Worm (Caenorhabditis elegans) whole organism, L4 larva: ENCODE measurements around the gene gly-14.

Experiments used
- ama-1 ChIP-seq: fragments of 150-350 bp; optimal IDR thresholded peaks from 2 replicates; lab custom pipeline; 2014; ENCODE audit warnings: inconsistent platforms, mixed read lengths
- ceh-62 ChIP-seq: sonication (generic microtip); optimal IDR thresholded peaks from 2 replicates; lab custom pipeline; 2017; ENCODE audit warnings: missing biosample characterization, missing genetic modification characterization
- daf-12 ChIP-seq: fragments of 150-350 bp; optimal IDR thresholded peaks from 2 replicates; lab custom pipeline; 2014; ENCODE audit warnings: missing biosample characterization, missing genetic modification reagents, missing genetic modification characterization
- lin-1 ChIP-seq: fragments of 200-800 bp; sonication (Bioruptor generic); IDR thresholded peaks from 2 replicates; pipeline ENCODE4 v1.3.6; 2022; ENCODE audit warnings: missing genetic modification reagents, missing genetic modification characterization, missing compliant biosample characterization
- lin-39 ChIP-seq: fragments of 150-350 bp; optimal IDR thresholded peaks from 2 replicates; lab custom pipeline; 2014; ENCODE audit warnings: missing biosample characterization, missing genetic modification reagents, missing genetic modification characterization
- mdl-1 ChIP-seq, 2 experiments: fragments of 150-350 bp in 1 of 2; sonication (generic microtip) in 1 of 2; optimal IDR thresholded peaks; 2 replicates each; lab custom pipeline; 2014 to 2017; ENCODE audit warnings: missing biosample characterization in 2 of 2, missing genetic modification characterization in 2 of 2
- skn-1 ChIP-seq: fragments of 150-350 bp; optimal IDR thresholded peaks from 2 replicates; lab custom pipeline; 2014; ENCODE audit warnings: missing biosample characterization, missing genetic modification characterization
- unc-62 ChIP-seq, 3 experiments: fragments of 150-350 bp in 1 of 3; sonication (generic microtip); optimal IDR thresholded peaks in 2 of 3; peaks in 1 of 3; 1 replicate in 1 of 3; 2 replicates in 2 of 3; lab custom pipeline; 2014 to 2017; ENCODE audit warnings: missing biosample characterization in 3 of 3, missing genetic modification characterization in 3 of 3, missing genetic modification reagents in 3 of 3, missing genotype in 1 of 3

- TF ChIP-seq daf-12 (tag; lab: Kevin White, UChicago) (no peak), ama-1 (no peak), unc-62 (GFP tag; optimal IDR thresholded peaks at IDR 0.05 in 1 of 2; lab: Kevin White, UChicago) (no peak), unc-62 (tag; optimal IDR thresholded peaks at IDR 0.05; lab: Kevin White, UChicago) (no peak), mdl-1 (tag; optimal IDR thresholded peaks at IDR 0.05; lab: Kevin White, UChicago) (no peak), lin-39 (tag; lab: Kevin White, UChicago) (no peak), skn-1 (tag; lab: Kevin White, UChicago) (no peak), lin-1 (no peak), ceh-62 (tag; lab: Kevin White, UChicago) (no peak)
These were observed 23.4 kb downstream of the gly-14 start, which contains the start of gene smim-14 for ce11 chrIII:3469646-3470045.
